Worm (Caenorhabditis elegans) whole organism, mixed stage, embryonic: ENCODE results near the gene nhr-178.

Experiments used
- blmp-1 ChIP-seq: fragments of 150-350 bp; optimal IDR thresholded peaks from 2 replicates; lab custom pipeline; 2014; ENCODE audit warnings: missing biosample characterization, missing genetic modification characterization
- elt-3 ChIP-seq: fragments of 150-350 bp; optimal IDR thresholded peaks from 2 replicates; lab custom pipeline; 2014; ENCODE audit warnings: missing biosample characterization, missing genetic modification characterization
- nhr-2 ChIP-seq: fragments of 150-350 bp; optimal IDR thresholded peaks from 2 replicates; lab custom pipeline; 2014; ENCODE audit warnings: missing biosample characterization, missing genetic modification characterization
- nhr-28 ChIP-seq: fragments of 150-350 bp; optimal IDR thresholded peaks from 2 replicates; lab custom pipeline; 2014; ENCODE audit warnings: missing biosample characterization, missing genetic modification characterization
- unc-120 ChIP-seq: sonication (generic microtip); optimal IDR thresholded peaks from 2 replicates; lab custom pipeline; 2017; ENCODE audit warnings: missing genetic modification characterization, missing compliant biosample characterization; ENCODE audit not compliant: poor library complexity, severe bottlenecking
- unc-62 ChIP-seq: fragments of 150-350 bp; optimal IDR thresholded peaks from 2 replicates; lab custom pipeline; 2014; ENCODE audit warnings: missing biosample characterization, missing genetic modification reagents, missing genetic modification characterization

ce11 chrV:1594554-1595092 is 13.1 kb downstream of the nhr-178 start:
- TF ChIP-seq unc-120 (tag; lab: Kevin White, UChicago) = no peak
- TF ChIP-seq blmp-1 (tag; lab: Kevin White, UChicago) = no peak
- no peak for TF ChIP-seq elt-3
- no peak for TF ChIP-seq nhr-2 (tag; lab: Kevin White, UChicago)
- TF ChIP-seq unc-62 (GFP tag; lab: Kevin White, UChicago) = no peak
- TF ChIP-seq nhr-28 (tag; lab: Kevin White, UChicago) = no peak
